Worm (Caenorhabditis elegans): ENCODE results near the gene ZC204.6.

DNA sequence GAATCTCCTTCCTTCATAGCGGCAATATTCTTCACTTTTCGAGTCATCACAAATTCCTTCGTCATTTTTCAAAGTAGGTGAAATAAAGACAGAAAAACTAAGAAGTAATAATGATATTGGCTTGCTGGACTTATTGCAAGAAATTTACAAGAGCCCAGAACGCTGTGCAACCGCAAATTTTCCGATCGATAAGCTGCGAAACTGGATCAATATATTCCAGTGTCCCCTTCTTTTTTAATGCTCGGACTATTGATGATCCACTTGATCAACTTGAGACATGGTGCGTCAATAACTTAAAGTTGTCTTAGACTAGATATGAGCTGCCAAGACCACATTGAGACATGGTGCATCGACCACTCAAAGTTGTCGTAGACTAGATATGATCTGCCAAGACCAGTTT lies 38.5 kb downstream of the ZC204.6 start, which contains the start of gene bath-33:
- TF ChIP-seq ceh-36 (tag; optimal IDR thresholded peaks at IDR 0.05), result no peak
- TF ChIP-seq tra-4 (tag; optimal IDR thresholded peaks at IDR 0.05), result no peak
- TF ChIP-seq B0310.2 (tag; optimal IDR thresholded peaks at IDR 0.05), result no peak
- TF ChIP-seq ama-1 (optimal IDR thresholded peaks at IDR 0.05), result no peak
- TF ChIP-seq hmbx-1 (tag; optimal IDR thresholded peaks at IDR 0.05), result no peak
